Fruit fly (Drosophila melanogaster): Measurements from ENCODE around the gene CG5866.
"Not testable (repeated sequence)": the region's sequence is repeated elsewhere in the genome, so short reads cannot be mapped to it uniquely, and the experiment has no call there.

CG5866 gene

DNA sequence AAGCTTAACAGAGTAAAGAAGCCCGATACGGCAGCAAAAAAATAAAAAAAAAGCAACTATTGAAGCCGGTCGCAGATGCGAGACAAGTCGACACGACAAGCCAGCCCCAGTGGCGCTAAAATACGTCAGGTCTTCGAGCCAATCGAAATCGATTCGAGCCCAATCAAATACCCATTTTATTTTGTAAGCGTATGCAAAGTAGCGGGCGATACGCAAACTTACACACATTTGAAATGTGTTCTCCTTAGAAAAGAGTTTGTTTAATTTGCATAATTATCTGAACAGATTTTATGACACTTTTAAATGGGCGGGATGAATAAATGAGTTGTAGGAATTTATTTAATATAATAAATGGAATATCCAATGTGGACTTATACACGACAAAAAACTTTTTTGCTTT is 32.1 kb downstream of the CG5866 start:
- TF ChIP-seq CG3032 (tag; optimal IDR thresholded peaks at IDR 0.05): no peak
- no peak for TF ChIP-seq Lpt (GFP tag; optimal IDR thresholded peaks at IDR 0.05)
- TF ChIP-seq CG10669 (GFP tag; optimal IDR thresholded peaks at IDR 0.05): no peak
- no peak for TF ChIP-seq Gug (GFP tag; IDR thresholded peaks at IDR 0.05)
- TF ChIP-seq ss (GFP tag; optimal IDR thresholded peaks at IDR 0.05): no peak
- no peak for TF ChIP-seq CG8319 (GFP tag; optimal IDR thresholded peaks at IDR 0.05)
- TF ChIP-seq CG6854 (GFP tag; optimal IDR thresholded peaks at IDR 0.05): no peak
- TF ChIP-seq CG4318 (GFP tag; optimal IDR thresholded peaks at IDR 0.05): no peak
- TF ChIP-seq CG15336 (GFP tag; IDR thresholded peaks at IDR 0.05): no peak
- no peak for TF ChIP-seq CG10631 (GFP tag; optimal IDR thresholded peaks at IDR 0.05)
- no peak for TF ChIP-seq CG6808 (GFP tag; optimal IDR thresholded peaks at IDR 0.05)
- TF ChIP-seq CG9139 (GFP tag; optimal IDR thresholded peaks at IDR 0.05): no peak
- no peak for TF ChIP-seq CG34406 (GFP tag; optimal IDR thresholded peaks at IDR 0.05)
- TF ChIP-seq Blimp-1 (GFP tag; optimal IDR thresholded peaks at IDR 0.05): no peak
- no peak for TF ChIP-seq dsx (GFP tag; optimal IDR thresholded peaks at IDR 0.05; ENCODE audit: poor library complexity, severe bottlenecking)
- TF ChIP-seq OdsH (GFP tag; optimal IDR thresholded peaks at IDR 0.05): no peak
- TF ChIP-seq spab (GFP tag; optimal IDR thresholded peaks at IDR 0.05): no peak
- TF ChIP-seq Eip75B (GFP tag; optimal IDR thresholded peaks at IDR 0.05): no peak
- no peak for TF ChIP-seq achi (GFP tag; optimal IDR thresholded peaks at IDR 0.05)
- TF ChIP-seq topi (GFP tag; optimal IDR thresholded peaks at IDR 0.05): no peak

DNA sequence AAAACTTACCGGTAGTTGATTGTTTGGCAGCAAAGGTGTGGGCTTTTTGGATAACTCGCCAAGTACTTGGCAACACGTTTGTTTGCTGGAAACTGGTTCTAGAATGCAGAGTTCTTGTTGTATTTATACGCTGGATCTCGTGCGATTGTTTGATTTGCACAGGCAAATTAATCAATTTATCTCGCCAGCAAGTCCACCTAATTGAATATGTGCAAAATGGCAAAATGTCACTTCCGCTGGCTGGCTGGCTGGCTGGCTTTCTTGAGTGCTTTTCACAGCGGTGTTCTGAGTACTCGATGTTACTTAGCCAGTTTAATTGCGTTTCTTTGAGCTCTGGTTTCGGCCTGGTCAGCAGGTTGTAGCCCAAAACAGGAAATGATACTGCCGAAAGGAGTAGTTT is 33.2 kb downstream of the CG5866 start, which contains the start of gene Eh:
Gene Eh (minus strand): TSS at position 101 of the 400 bp plus-strand sequence.
- TF ChIP-seq CG8119 (GFP tag; IDR thresholded peaks at IDR 0.05): no peak
- TF ChIP-seq Lpt (GFP tag; optimal IDR thresholded peaks at IDR 0.05): no peak
- TF ChIP-seq svp (GFP tag): no peak
- no peak for TF ChIP-seq CG6792 (GFP tag; optimal IDR thresholded peaks at IDR 0.05)

DNA sequence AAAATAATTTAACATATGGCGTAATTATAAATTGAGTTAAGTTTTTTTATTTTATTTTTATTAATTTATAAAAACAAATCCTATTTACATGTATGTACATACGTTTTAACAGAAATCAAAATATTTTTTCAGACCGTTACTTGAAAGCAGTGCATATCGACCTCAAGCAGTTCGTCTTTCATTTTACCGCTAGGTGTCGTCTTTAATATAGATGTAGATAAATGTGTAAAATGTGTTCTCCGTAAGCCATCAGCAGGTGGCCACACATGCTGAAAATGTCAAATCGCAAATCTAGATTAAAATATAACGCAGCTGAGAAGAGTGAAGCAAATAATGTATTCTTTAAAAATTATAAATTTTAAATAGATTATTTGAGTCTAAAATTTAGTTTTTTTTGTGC is 33.9 kb downstream of the CG5866 start:
- TF ChIP-seq Eip78C (GFP tag): peak; percentile 34
- no peak for TF ChIP-seq fkh (GFP tag; optimal IDR thresholded peaks at IDR 0.05)
- TF ChIP-seq Ets21C (GFP tag; optimal IDR thresholded peaks at IDR 0.05): no peak
- TF ChIP-seq CG10669 (GFP tag; optimal IDR thresholded peaks at IDR 0.05): no peak
- no peak for TF ChIP-seq CG4318 (GFP tag; optimal IDR thresholded peaks at IDR 0.05)
- no peak for TF ChIP-seq CG3919 (GFP tag; optimal IDR thresholded peaks at IDR 0.05)
- TF ChIP-seq CG31627 (GFP tag; optimal IDR thresholded peaks at IDR 0.05): peak; percentile 6

DNA sequence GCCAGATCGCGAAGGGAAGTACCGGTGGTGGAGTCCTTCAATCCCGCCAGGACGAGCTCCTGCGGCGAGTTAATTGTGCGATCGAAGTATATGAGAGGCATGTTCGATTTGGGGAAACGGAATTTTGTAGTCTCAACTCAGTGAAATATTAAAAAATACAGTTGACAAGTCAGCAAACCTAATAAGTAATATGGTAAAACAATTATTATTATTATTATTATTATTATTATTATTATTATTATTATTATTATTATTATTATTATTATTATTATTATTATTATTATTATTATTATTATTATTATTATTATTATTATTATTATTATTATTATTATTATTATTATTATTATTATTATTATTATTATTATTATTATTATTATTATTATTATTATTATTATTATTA is 41.1 kb downstream of the CG5866 start, which contains the start of gene CG14330:
Gene CG14330 (minus strand): TSS at position 101 of the 400 bp plus-strand sequence.
- not testable (repeated sequence) for TF ChIP-seq Eip93F, CG9139, Hr38 (GFP tag; optimal IDR thresholded peaks at IDR 0.05)
